Worm (Caenorhabditis elegans): ENCODE data around the gene ech-8.
A peak's percentile ranks its signal among the peaks of the same experiment; 100 is the strongest.

Gene ech-8

ce11 chrIV:10277716-10278115 lies 38.7 kb upstream of the ech-8 start, which contains the start of gene Y43C5A.4:
Gene Y43C5A.4, plus strand, starts transcription at chrIV:10278016.
- TF ChIP-seq ama-1 (optimal IDR thresholded peaks at IDR 0.05) (no peak), peb-1 (tag; optimal IDR thresholded peaks at IDR 0.05) (no peak), lin-11 (tag; optimal IDR thresholded peaks at IDR 0.05) (no peak), sem-4 (tag; optimal IDR thresholded peaks at IDR 0.05) (no peak), lsy-2 (tag; optimal IDR thresholded peaks at IDR 0.05) (no peak)

- TF ChIP-seq Y55F3AM.14 (GFP tag; optimal IDR thresholded peaks at IDR 0.05) (no peak), sem-4 (tag; optimal IDR thresholded peaks at IDR 0.05) (no peak), nhr-21 (tag; optimal IDR thresholded peaks at IDR 0.05) (no peak), egl-27 (tag; optimal IDR thresholded peaks at IDR 0.05) (no peak), fos-1 (tag; optimal IDR thresholded peaks at IDR 0.05) (no peak), nhr-11 (tag; optimal IDR thresholded peaks at IDR 0.05) (no peak), mab-5 (tag; optimal IDR thresholded peaks at IDR 0.05) (no peak), ztf-11 (tag; optimal IDR thresholded peaks at IDR 0.05) (no peak), lsy-2 (tag; optimal IDR thresholded peaks at IDR 0.05) (no peak), aly-2 (tag; optimal IDR thresholded peaks at IDR 0.05) (no peak), zag-1 (tag; optimal IDR thresholded peaks at IDR 0.05) (no peak), lin-11 (tag; optimal IDR thresholded peaks at IDR 0.05) (no peak), sma-9 (GFP tag; optimal IDR thresholded peaks at IDR 0.05) (no peak), sma-9 (tag; optimal IDR thresholded peaks at IDR 0.05) (no peak), blmp-1 (tag; optimal IDR thresholded peaks at IDR 0.05; ENCODE audit: insufficient read depth) (no peak), alr-1 (tag; optimal IDR thresholded peaks at IDR 0.05) (no peak), gmeb-1 (tag; optimal IDR thresholded peaks at IDR 0.05) (no peak), crh-2 (tag; optimal IDR thresholded peaks at IDR 0.05) (no peak), nhr-129 (tag; optimal IDR thresholded peaks at IDR 0.05) (no peak)
These were observed 38.0 kb upstream of the ech-8 start, which contains the start of gene Y43C5A.7 for ce11 chrIV:10276960-10277359. Gene Y43C5A.7, plus strand, starts transcription at chrIV:10277260.

ce11 chrIV:10275050-10275449 lies 36.1 kb upstream of the ech-8 start:
- no peak for TF ChIP-seq elt-1 (tag; optimal IDR thresholded peaks at IDR 0.05)
- no peak for TF ChIP-seq lin-13 (GFP tag; optimal IDR thresholded peaks at IDR 0.05)
- TF ChIP-seq fos-1 (tag; optimal IDR thresholded peaks at IDR 0.05), result no peak
- TF ChIP-seq ztf-1 (GFP tag; conservative IDR thresholded peaks at IDR 0.05), result no peak
- no peak for TF ChIP-seq lsy-2 (tag; optimal IDR thresholded peaks at IDR 0.05)
- TF ChIP-seq nhr-129 (tag; optimal IDR thresholded peaks at IDR 0.05), result no peak
- no peak for TF ChIP-seq gmeb-1 (tag; optimal IDR thresholded peaks at IDR 0.05)
- no peak for TF ChIP-seq zag-1 (tag; optimal IDR thresholded peaks at IDR 0.05)
- TF ChIP-seq ztf-4 (tag; optimal IDR thresholded peaks at IDR 0.05), result no peak
- no peak for TF ChIP-seq C34F6.9 (tag; optimal IDR thresholded peaks at IDR 0.05)

ce11 chrIV:10273781-10274313 lies 34.9 kb upstream of the ech-8 start, which contains the start of gene Y43C5A.3:
Gene Y43C5A.3, plus strand, starts transcription at chrIV:10274036.
- TF ChIP-seq crh-2 (tag; optimal IDR thresholded peaks at IDR 0.05), result peak; percentile 13
- TF ChIP-seq nhr-129 (tag; optimal IDR thresholded peaks at IDR 0.05), result peak; percentile 11
- peak; percentile 21 for TF ChIP-seq sma-3 (GFP tag; optimal IDR thresholded peaks at IDR 0.05)
- TF ChIP-seq nhr-77 (tag; optimal IDR thresholded peaks at IDR 0.05), result no peak

ce11 chrIV:10273360-10273759 lies 34.4 kb upstream of the ech-8 start:
- no peak for TF ChIP-seq crh-2 (tag; optimal IDR thresholded peaks at IDR 0.05)
- no peak for TF ChIP-seq ceh-16 (tag; optimal IDR thresholded peaks at IDR 0.05)
- TF ChIP-seq unc-39 (tag; optimal IDR thresholded peaks at IDR 0.05), result no peak
- TF ChIP-seq skn-1 (tag; optimal IDR thresholded peaks at IDR 0.05), result no peak
- TF ChIP-seq peb-1 (tag; optimal IDR thresholded peaks at IDR 0.05), result no peak
- no peak for TF ChIP-seq lin-39 (tag; optimal IDR thresholded peaks at IDR 0.05)
- no peak for TF ChIP-seq ceh-82 (tag; optimal IDR thresholded peaks at IDR 0.05)
- TF ChIP-seq ama-1 (optimal IDR thresholded peaks at IDR 0.05), result no peak
- TF ChIP-seq nhr-21 (tag; optimal IDR thresholded peaks at IDR 0.05), result no peak
- no peak for TF ChIP-seq ztf-4 (tag; optimal IDR thresholded peaks at IDR 0.05)
- no peak for TF ChIP-seq fos-1 (tag; optimal IDR thresholded peaks at IDR 0.05)
- TF ChIP-seq ztf-11 (tag; optimal IDR thresholded peaks at IDR 0.05), result no peak
- no peak for TF ChIP-seq nhr-129 (tag; optimal IDR thresholded peaks at IDR 0.05)
